Fruit fly (Drosophila melanogaster): ENCODE measurements around the gene CG4239.

CG4239 gene

DNA sequence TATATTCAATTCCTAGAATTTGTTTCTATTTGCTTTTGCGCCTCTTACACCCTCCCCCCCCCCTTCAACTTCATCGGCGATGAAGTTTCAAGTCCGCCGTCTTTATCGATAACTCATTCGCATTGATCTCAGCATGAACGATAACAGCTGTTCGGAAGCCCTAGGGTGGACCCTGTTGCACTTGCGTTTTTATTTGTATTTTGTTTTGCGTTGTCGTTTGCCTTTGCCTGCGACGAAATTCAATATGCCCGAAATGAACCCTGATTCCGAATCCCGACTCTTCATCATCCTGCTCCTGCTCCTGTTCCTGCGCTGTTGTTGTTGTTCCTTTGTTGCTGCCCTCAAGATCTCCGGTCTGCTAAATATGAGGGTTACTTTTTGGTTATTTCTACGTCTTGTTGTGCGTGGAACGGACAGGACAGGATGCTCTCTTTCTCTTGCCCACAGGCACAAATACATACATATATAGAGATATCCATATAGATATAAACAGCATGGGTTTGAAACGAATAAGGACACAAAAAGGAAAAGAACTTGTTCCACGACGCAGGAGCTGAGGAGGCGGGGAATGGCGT lies 41.5 kb downstream of the CG4239 start (continued):
- TF ChIP-seq so (GFP tag; IDR thresholded peaks at IDR 0.05), result 0 out of 3 replicates have a peak, but pooled peaks have one; percentile 36
- peak; percentile 4 for TF ChIP-seq CG15269 (tag; optimal IDR thresholded peaks at IDR 0.05)
- TF ChIP-seq CG31388 (GFP tag; optimal IDR thresholded peaks at IDR 0.05), result no peak
- TF ChIP-seq CG7928 (GFP tag; optimal IDR thresholded peaks at IDR 0.05), result peak; percentile 36
- peak; percentile 33 for TF ChIP-seq E2f2 (GFP tag; IDR thresholded peaks at IDR 0.05)
- peak; percentile 9 for TF ChIP-seq BEAF-32 (GFP tag; optimal IDR thresholded peaks at IDR 0.05)
- TF ChIP-seq H2.0 (GFP tag; IDR thresholded peaks at IDR 0.05), result no peak
- 0 out of 3 replicates have a peak, but pooled peaks have one; percentile 11 for TF ChIP-seq HLH4C (GFP tag; IDR thresholded peaks at IDR 0.05; ENCODE audit: partially characterized antibody)
- TF ChIP-seq CG13287 (GFP tag; IDR thresholded peaks at IDR 0.05; ENCODE audit: partially characterized antibody), result peak; percentile 9; the same call in 1 of the 2 replicates
- no peak for TF ChIP-seq fd102C (GFP tag; optimal IDR thresholded peaks at IDR 0.05)
- TF ChIP-seq bsh (GFP tag; optimal IDR thresholded peaks at IDR 0.05), result peak in 1 of 2 experiments; percentile 7
- TF ChIP-seq Stat92E (GFP tag; optimal IDR thresholded peaks at IDR 0.05), result peak in 1 of 3 experiments; percentile 13
- 0 out of 2 replicates have a peak, but pooled peaks have one; percentile 18 for TF ChIP-seq MBD-R2 (GFP tag; IDR thresholded peaks at IDR 0.05)
- peak; percentile 8 for TF ChIP-seq odd (GFP tag; optimal IDR thresholded peaks at IDR 0.05)
- no peak for TF ChIP-seq CG2199 (GFP tag; IDR thresholded peaks at IDR 0.05)
- peak; percentile 1 for TF ChIP-seq CG15514 (GFP tag; optimal IDR thresholded peaks at IDR 0.05)
- TF ChIP-seq HHEX (GFP tag; optimal IDR thresholded peaks at IDR 0.05), result no peak
- peak; percentile 34; the same call in 1 of the 3 replicates for TF ChIP-seq row (GFP tag; IDR thresholded peaks at IDR 0.05)
- TF ChIP-seq CG32767 (GFP tag; IDR thresholded peaks at IDR 0.05), result 0 out of 2 replicates have a peak, but pooled peaks have one; percentile 27
- TF ChIP-seq CG12219 (GFP tag; optimal IDR thresholded peaks at IDR 0.05), result peak; percentile 5
- peak; percentile 8 for TF ChIP-seq dmrt99B (tag; optimal IDR thresholded peaks at IDR 0.05)
- TF ChIP-seq Dref (GFP tag; IDR thresholded peaks at IDR 0.05), result peak; percentile 47
- TF ChIP-seq gcm (GFP tag; optimal IDR thresholded peaks at IDR 0.05), result peak; percentile 22
- TF ChIP-seq grau (tag; optimal IDR thresholded peaks at IDR 0.05), result peak; percentile 12
- TF ChIP-seq crol (GFP tag; IDR thresholded peaks at IDR 0.05), result peak; percentile 68
- TF ChIP-seq CG4360 (GFP tag; IDR thresholded peaks at IDR 0.05), result peak; percentile 84
- peak; percentile 69 for TF ChIP-seq Med (GFP tag)
- TF ChIP-seq CG18011 (GFP tag; optimal IDR thresholded peaks at IDR 0.05), result no peak
- 0 out of 3 replicates have a peak, but pooled peaks have one; percentile 26 for TF ChIP-seq ci (GFP tag; IDR thresholded peaks at IDR 0.05)

DNA sequence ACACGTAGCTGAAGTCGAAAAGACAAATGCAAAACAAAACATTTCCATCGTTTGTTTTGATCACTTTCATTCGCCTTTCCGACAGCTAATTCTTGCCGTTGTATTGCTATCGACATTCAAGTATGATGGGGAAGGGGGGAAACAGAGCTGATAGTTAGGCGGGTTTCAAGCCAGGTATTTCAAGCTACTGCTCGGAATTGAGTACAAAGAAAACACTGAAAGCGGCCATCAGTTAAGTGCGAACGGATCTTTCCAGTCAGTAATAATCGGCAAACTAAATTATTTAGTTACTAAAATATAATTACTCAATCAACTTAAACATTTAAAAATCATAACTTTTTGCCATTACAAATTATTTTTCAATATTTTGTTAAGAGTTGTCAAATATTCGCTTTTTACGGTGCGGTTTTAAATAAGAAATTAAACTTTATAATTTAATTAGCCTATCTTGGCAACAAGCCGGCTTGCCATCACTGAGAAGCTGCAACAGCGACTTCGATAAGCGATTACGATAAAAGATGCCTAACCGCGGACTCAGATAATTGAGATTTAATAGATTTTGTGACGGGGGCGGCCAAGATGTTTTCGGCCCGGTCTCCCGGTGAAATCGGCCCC lies 42.8 kb downstream of the CG4239 start:
- TF ChIP-seq Optix (GFP tag; IDR thresholded peaks at IDR 0.05) (no peak), nmo (GFP tag; optimal IDR thresholded peaks at IDR 0.05) (peak; percentile 18), CG2120 (GFP tag; optimal IDR thresholded peaks at IDR 0.05) (peak; percentile 8), Dip3 (GFP tag; optimal IDR thresholded peaks at IDR 0.05) (no peak), Usf (GFP tag; optimal IDR thresholded peaks at IDR 0.05) (no peak), CG8924 (tag; optimal IDR thresholded peaks at IDR 0.05) (peak; percentile 22), seq (GFP tag; IDR thresholded peaks at IDR 0.05) (no peak), Xrp1 (GFP tag; IDR thresholded peaks at IDR 0.05) (0 out of 2 replicates have a peak, but pooled peaks have one; percentile 10), CG10979 (tag; optimal IDR thresholded peaks at IDR 0.05) (peak; percentile 14), CG9215 (GFP tag; IDR thresholded peaks at IDR 0.05) (no peak), vvl (GFP tag; IDR thresholded peaks at IDR 0.05) (0 out of 2 replicates have a peak, but pooled peaks have one; percentile 14), Lpt (GFP tag; optimal IDR thresholded peaks at IDR 0.05) (no peak), Fer1 (GFP tag; optimal IDR thresholded peaks at IDR 0.05) (peak; percentile 14), CG10543 (GFP tag; optimal IDR thresholded peaks at IDR 0.05) (no peak), dmrt99B (tag; optimal IDR thresholded peaks at IDR 0.05) (no peak), CG13287 (GFP tag; IDR thresholded peaks at IDR 0.05; ENCODE audit: partially characterized antibody) (no peak), sisA (GFP tag; IDR thresholded peaks at IDR 0.05) (no peak), CG13424 (tag; optimal IDR thresholded peaks at IDR 0.05) (peak; percentile 20), br (optimal IDR thresholded peaks at IDR 0.05) (no peak), Ssrp (tag; optimal IDR thresholded peaks at IDR 0.05) (peak; percentile 11), phol (tag; optimal IDR thresholded peaks at IDR 0.05) (peak; percentile 22), row (GFP tag; IDR thresholded peaks at IDR 0.05) (peak; percentile 75)

Data from whole organism, embryonic.